Worm (Caenorhabditis elegans) whole organism, L2 larva: ENCODE results near the gene cal-2.

Source experiments
- F13H6.1 ChIP-seq: sonication (generic microtip); optimal IDR thresholded peaks from 2 replicates; lab custom pipeline; 2016; ENCODE audit warnings: missing genetic modification characterization, missing compliant biosample characterization
- egl-27 ChIP-seq: sonication (generic microtip); optimal IDR thresholded peaks from 3 replicates; lab custom pipeline; 2017; ENCODE audit warnings: missing biosample characterization, missing genetic modification reagents, missing genetic modification characterization
- lin-11 ChIP-seq: fragments of 150-350 bp; sonication (generic microtip); optimal IDR thresholded peaks from 2 replicates; lab custom pipeline; 2014; ENCODE audit warnings: missing biosample characterization, missing genetic modification characterization, inconsistent platforms, mixed read lengths
- lsy-2 ChIP-seq, 2 experiments: fragments of 150-350 bp in 1 of 2; sonication (generic microtip) in 1 of 2; optimal IDR thresholded peaks; 2 replicates each; lab custom pipeline; 2014 to 2017; ENCODE audit warnings: missing biosample characterization in 2 of 2, missing genetic modification characterization in 2 of 2
- mdl-1 ChIP-seq, 2 experiments: fragments of 150-350 bp in 1 of 2; sonication (generic microtip) in 1 of 2; optimal IDR thresholded peaks; 2 replicates each; lab custom pipeline; 2017; ENCODE audit warnings: missing biosample characterization in 2 of 2, missing genetic modification characterization in 2 of 2
- nhr-11 ChIP-seq: fragments of 150-350 bp; optimal IDR thresholded peaks from 2 replicates; lab custom pipeline; 2014; ENCODE audit warnings: missing biosample characterization, missing genetic modification characterization
- nhr-12 ChIP-seq: fragments of 150-350 bp; optimal IDR thresholded peaks from 2 replicates; lab custom pipeline; 2014; ENCODE audit warnings: missing biosample characterization, missing genetic modification characterization
- nhr-237 ChIP-seq: fragments of 150-350 bp; optimal IDR thresholded peaks from 2 replicates; lab custom pipeline; 2014; ENCODE audit warnings: missing biosample characterization, missing genetic modification characterization
- nhr-77 ChIP-seq: fragments of 150-350 bp; optimal IDR thresholded peaks from 2 replicates; lab custom pipeline; 2014; ENCODE audit warnings: missing biosample characterization, missing genetic modification characterization
- snpc-4 ChIP-seq: fragments of 150-350 bp; optimal IDR thresholded peaks from 2 replicates; lab custom pipeline; 2014; ENCODE audit warnings: missing biosample characterization, missing genetic modification characterization
- unc-39 ChIP-seq: fragments of 150-350 bp; optimal IDR thresholded peaks from 2 replicates; lab custom pipeline; 2014; ENCODE audit warnings: missing biosample characterization, missing genetic modification characterization
- unc-62 ChIP-seq: fragments of 150-350 bp; optimal IDR thresholded peaks from 2 replicates; lab custom pipeline; 2014; ENCODE audit warnings: missing biosample characterization, missing genetic modification reagents, missing genetic modification characterization

ce11 chrII:8940362-8940940 lies 20.1 kb upstream of the cal-2 start, which contains the start of the genes set-17 and T21B10.4:
- no peak for TF ChIP-seq egl-27 (tag; lab: Kevin White, UChicago)
- no peak for TF ChIP-seq lin-11 (tag; lab: Kevin White, UChicago)
- TF ChIP-seq unc-39 = no peak
- TF ChIP-seq nhr-11 (tag; lab: Kevin White, UChicago) = no peak
- no peak for TF ChIP-seq snpc-4
- no peak for TF ChIP-seq nhr-77 (tag; lab: Kevin White, UChicago)
- TF ChIP-seq F13H6.1 (tag; lab: Kevin White, UChicago) = no peak
- no peak for TF ChIP-seq unc-62
- no peak for TF ChIP-seq nhr-237 (tag; lab: Kevin White, UChicago)
- peak in 1 of 2 experiments; percentile 62 for TF ChIP-seq lsy-2 (tag; optimal IDR thresholded peaks at IDR 0.05; lab: Kevin White, UChicago)
- TF ChIP-seq nhr-12 = no peak
- TF ChIP-seq mdl-1 (tag; optimal IDR thresholded peaks at IDR 0.05; lab: Kevin White, UChicago) = no peak
